Worm (Caenorhabditis elegans): Measurements from ENCODE around the gene dgk-1.

- TF ChIP-seq W03F9.2 (tag; optimal IDR thresholded peaks at IDR 0.05): no peak
- TF ChIP-seq dao-5 (tag; optimal IDR thresholded peaks at IDR 0.05): no peak
Observed at ce11 chrX:945669-946068, 45.6 kb downstream of the dgk-1 start.
